Fruit fly (Drosophila melanogaster): ENCODE data around the gene CG14963.
A peak's percentile ranks its signal among the peaks of the same experiment; 100 is the strongest.

The CG14963 gene

dm6 chr3L:3141411-3141810, 30.9 kb downstream of the CG14963 start (continued):
- TF ChIP-seq CG2712 (tag; optimal IDR thresholded peaks at IDR 0.05) (peak; percentile 34), sima (GFP tag; optimal IDR thresholded peaks at IDR 0.05) (no peak), bsh (GFP tag; optimal IDR thresholded peaks at IDR 0.05) (peak in 1 of 2 experiments; percentile 61), CG10462 (GFP tag; optimal IDR thresholded peaks at IDR 0.05) (no peak), CG7987 (GFP tag; optimal IDR thresholded peaks at IDR 0.05) (no peak), Adf1 (GFP tag; IDR thresholded peaks at IDR 0.05) (no peak), trem (tag; optimal IDR thresholded peaks at IDR 0.05) (no peak), E2f2 (GFP tag; IDR thresholded peaks at IDR 0.05) (no peak), CG31441 (GFP tag; IDR thresholded peaks at IDR 0.05) (peak; percentile 28; the same call in 1 of the 2 replicates), MTF-1 (GFP tag; optimal IDR thresholded peaks at IDR 0.05; ENCODE audit: borderline replicate concordance) (peak; percentile 10), Meics (GFP tag; optimal IDR thresholded peaks at IDR 0.05) (no peak), Rx (GFP tag; IDR thresholded peaks at IDR 0.05) (no peak), CG1529 (GFP tag; optimal IDR thresholded peaks at IDR 0.05) (peak; percentile 4), HmgZ (tag; optimal IDR thresholded peaks at IDR 0.05) (no peak), dmrt11E (tag; optimal IDR thresholded peaks at IDR 0.05) (peak; percentile 1), CG8944 (GFP tag; optimal IDR thresholded peaks at IDR 0.05) (no peak), lbe (GFP tag; optimal IDR thresholded peaks at IDR 0.05) (no peak), Eip74EF (GFP tag; optimal IDR thresholded peaks at IDR 0.05) (peak in 1 of 2 experiments; percentile 14), fu2 (GFP tag; optimal IDR thresholded peaks at IDR 0.05) (no peak), oc (tag; optimal IDR thresholded peaks at IDR 0.05) (peak; percentile 0), Fer3 (tag; optimal IDR thresholded peaks at IDR 0.05) (no peak), CG10431 (GFP tag; optimal IDR thresholded peaks at IDR 0.05) (peak; percentile 85), seq (GFP tag; IDR thresholded peaks at IDR 0.05) (no peak), sisA (GFP tag; IDR thresholded peaks at IDR 0.05) (no peak), CG43689 (GFP tag; IDR thresholded peaks at IDR 0.05) (no peak), CG4360 (GFP tag; IDR thresholded peaks at IDR 0.05) (no peak), Deaf1 (tag; optimal IDR thresholded peaks at IDR 0.05) (peak; percentile 7), CG14014 (GFP tag; IDR thresholded peaks at IDR 0.05) (no peak), CG13287 (GFP tag; IDR thresholded peaks at IDR 0.05; ENCODE audit: partially characterized antibody) (no peak), aop (GFP tag; IDR thresholded peaks at IDR 0.05) (no peak), crol (GFP tag; IDR thresholded peaks at IDR 0.05) (peak; percentile 53; the same call in 1 of the 2 replicates), CG10209 (GFP tag; optimal IDR thresholded peaks at IDR 0.05) (no peak), CG2199 (GFP tag; IDR thresholded peaks at IDR 0.05) (no peak), gcm (GFP tag; optimal IDR thresholded peaks at IDR 0.05) (peak; percentile 64), CG10274 (GFP tag; optimal IDR thresholded peaks at IDR 0.05) (no peak), esg (GFP tag; conservative IDR thresholded peaks at IDR 0.05) (no peak), jigr1 (GFP tag; IDR thresholded peaks at IDR 0.05) (no peak), kah (GFP tag; optimal IDR thresholded peaks at IDR 0.05) (peak; percentile 5), CG15514 (GFP tag; optimal IDR thresholded peaks at IDR 0.05) (no peak), CG33213 (GFP tag; optimal IDR thresholded peaks at IDR 0.05) (no peak), twi (tag; optimal IDR thresholded peaks at IDR 0.05) (peak; percentile 33), gcm2 (GFP tag; optimal IDR thresholded peaks at IDR 0.05) (no peak), Sry-β (GFP tag; optimal IDR thresholded peaks at IDR 0.05) (peak; percentile 39), cg (GFP tag; optimal IDR thresholded peaks at IDR 0.05) (peak; percentile 24), GATAe (GFP tag; conservative IDR thresholded peaks at IDR 0.05) (no peak), fd64A (GFP tag; optimal IDR thresholded peaks at IDR 0.05) (peak; percentile 35), chn (GFP tag; optimal IDR thresholded peaks at IDR 0.05) (no peak), zfh1 (GFP tag; IDR thresholded peaks at IDR 0.05) (peak; percentile 9; the same call in 1 of the 3 replicates), Xrp1 (GFP tag; IDR thresholded peaks at IDR 0.05) (peak; percentile 11; the same call in 1 of the 2 replicates), kni (GFP tag; optimal IDR thresholded peaks at IDR 0.05) (peak; percentile 87), CG12236 (GFP tag; optimal IDR thresholded peaks at IDR 0.05) (no peak)
